Fruit fly (Drosophila melanogaster) whole organism, embryonic: ENCODE data around the gene CG17816.
A peak's percentile ranks its signal among the peaks of the same experiment; 100 is the strongest.

ENCODE experiments used
- Abd-B ChIP-seq: fragments of 200-800 bp; sonication (Bioruptor generic); optimal IDR thresholded peaks from 2 replicates; lab custom pipeline; 2018; ENCODE audit warnings: missing biosample characterization, mild to moderate bottlenecking, missing genetic modification characterization, moderate library complexity
- Atf3 ChIP-seq: fragments of 200-800 bp; sonication (Bioruptor generic); optimal IDR thresholded peaks from 3 replicates; lab custom pipeline; 2016; ENCODE audit warnings: missing biosample characterization, missing genetic modification characterization
- CG10959 ChIP-seq: fragments of 200-800 bp; sonication (Bioruptor generic); IDR thresholded peaks from 2 replicates; pipeline ENCODE4 v1.3.6; 2022; ENCODE audit warnings: missing biosample characterization, missing genetic modification characterization
- CG12104 ChIP-seq: fragments of 200-800 bp; sonication (Bioruptor generic); optimal IDR thresholded peaks from 3 replicates; lab custom pipeline; 2016; ENCODE audit warnings: missing biosample characterization, missing genetic modification characterization
- CG14014 ChIP-seq: fragments of 200-800 bp; sonication (Bioruptor generic); IDR thresholded peaks from 2 replicates; pipeline ENCODE4 v1.3.6; 2022; ENCODE audit warnings: missing biosample characterization, missing genetic modification characterization
- CG17361 ChIP-seq: fragments of 200-800 bp; sonication (Bioruptor generic); IDR thresholded peaks from 3 replicates; pipeline ENCODE4 v1.3.6; 2022; ENCODE audit warnings: missing biosample characterization, missing genetic modification characterization
- CG17385 ChIP-seq: fragments of 200-800 bp; sonication (Bioruptor generic); optimal IDR thresholded peaks from 3 replicates; lab custom pipeline; 2018; ENCODE audit warnings: missing biosample characterization, mild to moderate bottlenecking, missing genetic modification characterization
- CG18262 ChIP-seq: fragments of 200-800 bp; optimal IDR thresholded peaks from 3 replicates; lab custom pipeline; 2019; ENCODE audit warnings: missing biosample characterization, mild to moderate bottlenecking, missing genetic modification characterization, moderate library complexity
- CG2120 ChIP-seq: fragments of 200-800 bp; sonication (Bioruptor generic); optimal IDR thresholded peaks from 3 replicates; lab custom pipeline; 2016; ENCODE audit warnings: missing biosample characterization, missing genetic modification characterization
- CG2129 ChIP-seq: fragments of 200-800 bp; sonication (Bioruptor generic); IDR thresholded peaks from 2 replicates; pipeline ENCODE4 v1.3.6; 2022; ENCODE audit warnings: missing biosample characterization, missing genetic modification characterization; ENCODE audit not compliant: partially characterized antibody
- CG2199 ChIP-seq: fragments of 200-800 bp; sonication (Bioruptor generic); IDR thresholded peaks from 3 replicates; pipeline ENCODE4 v1.3.6; 2022; ENCODE audit warnings: missing biosample characterization, missing genetic modification characterization
- CG34422 ChIP-seq: fragments of 200-800 bp; sonication (Bioruptor generic); IDR thresholded peaks from 3 replicates; pipeline ENCODE4 v1.3.6; 2022; ENCODE audit warnings: missing biosample characterization, missing genetic modification characterization
- CG3838 ChIP-seq: fragments of 200-800 bp; sonication (Bioruptor generic); optimal IDR thresholded peaks from 3 replicates; lab custom pipeline; 2016; ENCODE audit warnings: missing biosample characterization, missing genetic modification characterization
- CG7556 ChIP-seq: fragments of 200-800 bp; sonication (Bioruptor generic); optimal IDR thresholded peaks from 2 replicates; lab custom pipeline; 2017; ENCODE audit warnings: missing biosample characterization, mild to moderate bottlenecking, missing genetic modification characterization
- CG7745 ChIP-seq: fragments of 200-800 bp; sonication (Bioruptor generic); optimal IDR thresholded peaks from 2 replicates; lab custom pipeline; 2018; ENCODE audit warnings: missing biosample characterization, mild to moderate bottlenecking, missing genetic modification characterization, moderate library complexity
- CG9876 ChIP-seq: fragments of 200-800 bp; sonication (Bioruptor generic); optimal IDR thresholded peaks from 2 replicates; lab custom pipeline; 2016; ENCODE audit warnings: missing biosample characterization, missing genetic modification characterization
- CoRest ChIP-seq: fragments of 200-800 bp; sonication (Bioruptor generic); optimal IDR thresholded peaks from 3 replicates; lab custom pipeline; 2018; ENCODE audit warnings: missing biosample characterization, mild to moderate bottlenecking, missing genetic modification characterization, moderate library complexity
- Deaf1 ChIP-seq: fragments of 200-800 bp; optimal IDR thresholded peaks from 3 replicates; lab custom pipeline; 2019; ENCODE audit warnings: missing biosample characterization, mild to moderate bottlenecking, missing genetic modification characterization, moderate library complexity
- Doc2 ChIP-seq: fragments of 200-800 bp; sonication (Bioruptor generic); IDR thresholded peaks from 2 replicates; pipeline ENCODE4 v1.3.6; 2022; ENCODE audit warnings: missing biosample characterization, missing genetic modification characterization
- GATAe ChIP-seq: fragments of 200-800 bp; sonication (Bioruptor generic); conservative IDR thresholded peaks from 2 replicates; pipeline ENCODE4 v1.3.6; 2022; ENCODE audit warnings: missing biosample characterization, missing genetic modification characterization
- Gug ChIP-seq: fragments of 200-800 bp; sonication (Bioruptor generic); IDR thresholded peaks from 4 replicates; pipeline ENCODE4 v1.3.6; 2022; ENCODE audit warnings: missing biosample characterization, missing genetic modification characterization
- HLH54F ChIP-seq: fragments of 200-800 bp; sonication (Bioruptor generic); optimal IDR thresholded peaks from 3 replicates; lab custom pipeline; 2016; ENCODE audit warnings: missing biosample characterization, missing genetic modification characterization
- Hmx ChIP-seq: fragments of 200-800 bp; sonication (Bioruptor generic); optimal IDR thresholded peaks from 2 replicates; lab custom pipeline; 2016; ENCODE audit warnings: missing biosample characterization, missing genetic modification characterization
- Kr ChIP-seq: fragments of 200-800 bp; sonication (Bioruptor generic); optimal IDR thresholded peaks from 2 replicates; lab custom pipeline; 2017; ENCODE audit warnings: missing biosample characterization, mild to moderate bottlenecking, missing genetic modification characterization
- Med ChIP-seq: fragments of 200-800 bp; sonication (Bioruptor generic); peaks from one replicate; lab custom pipeline; 2016; ENCODE audit warnings: missing biosample characterization, missing genetic modification characterization, mild to moderate bottlenecking, inconsistent platforms, moderate library complexity
- NK7.1 ChIP-seq: fragments of 200-800 bp; sonication (Bioruptor generic); optimal IDR thresholded peaks from 3 replicates; lab custom pipeline; 2016; ENCODE audit warnings: missing biosample characterization, missing genetic modification characterization
- Trl ChIP-seq, 3 experiments: fragments of >200 bp in 2 of 3; fragments of 200-800 bp in 1 of 3; sonication (Bioruptor generic) in 1 of 3; optimal IDR thresholded peaks; 2 replicates in 1 of 3; 3 replicates in 2 of 3; lab custom pipeline; 2016 to 2017; ENCODE audit warnings: missing biosample characterization in 1 of 3, missing genetic modification characterization in 1 of 3
- Xrp1 ChIP-seq: fragments of 200-800 bp; sonication (Bioruptor generic); IDR thresholded peaks from 2 replicates; pipeline ENCODE4 v1.3.6; 2022; ENCODE audit warnings: missing biosample characterization, missing genetic modification characterization
- YL-1 ChIP-seq: fragments of 200-800 bp; sonication (Bioruptor generic); optimal IDR thresholded peaks from 3 replicates; lab custom pipeline; 2017; ENCODE audit warnings: missing biosample characterization, mild to moderate bottlenecking, missing genetic modification characterization
- al ChIP-seq: fragments of 200-800 bp; sonication (Bioruptor generic); IDR thresholded peaks from 2 replicates; pipeline ENCODE4 v1.3.6; 2022; ENCODE audit warnings: missing biosample characterization, missing genetic modification characterization
- bbx ChIP-seq: fragments of 200-800 bp; sonication (Bioruptor generic); IDR thresholded peaks from 2 replicates; pipeline ENCODE4 v1.3.6; 2022; ENCODE audit warnings: missing biosample characterization, missing genetic modification characterization; ENCODE audit not compliant: partially characterized antibody
- br ChIP-seq: fragments of >200 bp; optimal IDR thresholded peaks from 2 replicates; lab custom pipeline; 2017
- chinmo ChIP-seq: fragments of 200-800 bp; sonication (Bioruptor generic); IDR thresholded peaks from 4 replicates; pipeline ENCODE4 v1.3.6; 2022; ENCODE audit warnings: missing biosample characterization, missing genetic modification characterization; ENCODE audit not compliant: partially characterized antibody
- danr ChIP-seq: fragments of 200-800 bp; sonication (Bioruptor generic); IDR thresholded peaks from 2 replicates; pipeline ENCODE4 v1.3.6; 2022; ENCODE audit warnings: missing biosample characterization, missing genetic modification characterization
- dpn ChIP-seq, 2 experiments: fragments of 200-800 bp; sonication (Bioruptor generic); optimal IDR thresholded peaks; 3 replicates each; lab custom pipeline; 2016; ENCODE audit warnings: missing biosample characterization in 2 of 2, missing genetic modification characterization in 2 of 2
- emc ChIP-seq: fragments of 200-800 bp; sonication (Bioruptor generic); optimal IDR thresholded peaks from 2 replicates; lab custom pipeline; 2016; ENCODE audit warnings: missing biosample characterization, missing genetic modification characterization
- ewg ChIP-seq: fragments of 200-800 bp; sonication (Bioruptor generic); optimal IDR thresholded peaks from 3 replicates; lab custom pipeline; 2017; ENCODE audit warnings: mild to moderate bottlenecking, missing biosample characterization, missing genetic modification reagents, missing genetic modification characterization
- eyg ChIP-seq: fragments of 200-800 bp; sonication (Bioruptor generic); optimal IDR thresholded peaks from 3 replicates; lab custom pipeline; 2016; ENCODE audit warnings: missing biosample characterization, missing genetic modification characterization
- hth ChIP-seq: fragments of >200 bp; optimal IDR thresholded peaks from 2 replicates; lab custom pipeline; 2017; ENCODE audit warnings: inconsistent platforms
- mam ChIP-seq: fragments of 200-800 bp; sonication (Bioruptor generic); optimal IDR thresholded peaks from 3 replicates; lab custom pipeline; 2016; ENCODE audit warnings: missing biosample characterization, missing genetic modification characterization
- pan ChIP-seq, 4 experiments: fragments of >200 bp in 3 of 4; fragments of 200-800 bp in 1 of 4; sonication (Bioruptor generic) in 1 of 4; optimal IDR thresholded peaks in 3 of 4; IDR thresholded peaks in 1 of 4; 2 replicates each; pipeline versions ENCODE4 v1.3.6 to Lab custom; 2017 to 2022; ENCODE audit warnings: missing biosample characterization in 2 of 4, missing genetic modification characterization in 2 of 4, mixed read lengths in 1 of 4
- pros ChIP-seq: fragments of 200-800 bp; sonication (Bioruptor generic); optimal IDR thresholded peaks from 3 replicates; lab custom pipeline; 2019; ENCODE audit warnings: missing biosample characterization, mild to moderate bottlenecking, missing genetic modification characterization, moderate library complexity
- psq ChIP-seq: fragments of 200-800 bp; sonication (Bioruptor generic); optimal IDR thresholded peaks from 2 replicates; lab custom pipeline; 2017; ENCODE audit warnings: missing biosample characterization, missing genetic modification characterization
- schlank ChIP-seq: fragments of 200-800 bp; sonication (Bioruptor generic); optimal IDR thresholded peaks from 2 replicates; lab custom pipeline; 2018; ENCODE audit warnings: missing biosample characterization, mild to moderate bottlenecking, missing genetic modification characterization
- sens ChIP-seq: fragments of 200-800 bp; sonication (Bioruptor generic); peaks from one replicate; lab custom pipeline; 2016; ENCODE audit warnings: missing biosample characterization, missing genetic modification characterization
- stc ChIP-seq: fragments of 200-800 bp; sonication (Bioruptor generic); IDR thresholded peaks from 2 replicates; pipeline ENCODE4 v1.3.6; 2022; ENCODE audit warnings: missing biosample characterization, missing genetic modification characterization
- sug ChIP-seq: fragments of 200-800 bp; optimal IDR thresholded peaks from 2 replicates; lab custom pipeline; 2019; ENCODE audit warnings: missing biosample characterization, mild to moderate bottlenecking, missing genetic modification characterization, moderate library complexity
- tin ChIP-seq: fragments of 200-800 bp; sonication (Bioruptor generic); optimal IDR thresholded peaks from 3 replicates; lab custom pipeline; 2016; ENCODE audit warnings: missing biosample characterization, missing genetic modification characterization
- trh ChIP-seq: fragments of 200-800 bp; sonication (Bioruptor generic); optimal IDR thresholded peaks from 2 replicates; lab custom pipeline; 2016; ENCODE audit warnings: missing biosample characterization, missing genetic modification characterization

Gene CG17816

dm6 chr3R:7813981-7814529 lies 72.5 kb downstream of the CG17816 start, which contains the start of gene CG34384 (continued):
- TF ChIP-seq danr (no peak), pan (optimal IDR thresholded peaks at IDR 0.05; lab: Kevin White, UChicago) (no peak), pan (GFP tag; optimal IDR thresholded peaks at IDR 0.05 in 1 of 2, IDR thresholded peaks at IDR 0.05 in 1 of 2) (no peak), Kr (GFP tag; lab: Kevin White, UChicago) (no peak), CG10959 (no peak), hth (no peak), CG34422 (GFP tag; lab: Robert Waterston, UW) (0 out of 3 replicates have a peak, but pooled peaks have one; percentile 25), eyg (GFP tag; lab: Kevin White, UChicago) (no peak), HLH54F (GFP tag; lab: Kevin White, UChicago) (peak; percentile 27), Hmx (GFP tag; lab: Kevin White, UChicago) (no peak), chinmo (GFP tag; lab: Robert Waterston, UW) (no peak), br (lab: Kevin White, UChicago) (no peak), Xrp1 (peak; percentile 57; the same call in 1 of the 2 replicates), dpn (GFP tag; optimal IDR thresholded peaks at IDR 0.05; lab: Kevin White, UChicago) (peak; percentile 36 to 54), emc (peak; percentile 34), tin (peak; percentile 67), CoRest (tag; lab: Kevin White, UChicago) (peak; percentile 70), ewg (GFP tag; lab: Kevin White, UChicago) (peak; percentile 2), mam (GFP tag; lab: Kevin White, UChicago) (peak; percentile 52), al (no peak), trh (GFP tag; lab: Kevin White, UChicago) (no peak), CG14014 (GFP tag; lab: Robert Waterston, UW) (0 out of 2 replicates have a peak, but pooled peaks have one; percentile 11), GATAe (GFP tag; lab: Robert Waterston, UW) (no peak), CG12104 (GFP tag; lab: Kevin White, UChicago) (peak; percentile 72), CG9876 (GFP tag; lab: Kevin White, UChicago) (no peak), sens (peak; percentile 88), CG7745 (tag; lab: Kevin White, UChicago) (no peak), Doc2 (GFP tag; lab: Robert Waterston, UW) (no peak), CG17361 (GFP tag; lab: Robert Waterston, UW) (peak; percentile 87), schlank (tag; lab: Kevin White, UChicago) (no peak), Deaf1 (peak; percentile 89), sug (peak; percentile 59), CG2129 (GFP tag; lab: Robert Waterston, UW) (no peak), bbx (no peak), CG3838 (no peak), CG7556 (GFP tag; lab: Kevin White, UChicago) (peak; percentile 93)

dm6 chr3R:7813518-7813917 lies 73.0 kb downstream of the CG17816 start:
- TF ChIP-seq NK7.1 (GFP tag; lab: Kevin White, UChicago) = no peak
- TF ChIP-seq CG17385 = no peak
- peak; percentile 48 for TF ChIP-seq Deaf1
- no peak for TF ChIP-seq pros (GFP tag; lab: Kevin White, UChicago)
- TF ChIP-seq CG2199 (GFP tag; lab: Robert Waterston, UW) = no peak
- TF ChIP-seq Atf3 (GFP tag; lab: Kevin White, UChicago) = no peak
- TF ChIP-seq Trl (optimal IDR thresholded peaks at IDR 0.05; lab: Kevin White, UChicago) = peak; percentile 33 to 48
- TF ChIP-seq Trl (GFP tag; optimal IDR thresholded peaks at IDR 0.05; lab: Kevin White, UChicago) = no peak
- TF ChIP-seq CG18262 = no peak
- no peak for TF ChIP-seq stc (GFP tag; lab: Robert Waterston, UW)
- peak; percentile 73 for TF ChIP-seq psq (GFP tag; lab: Kevin White, UChicago)
- TF ChIP-seq YL-1 (GFP tag; lab: Kevin White, UChicago) = no peak
- TF ChIP-seq Gug (GFP tag; lab: Robert Waterston, UW) = no peak
- TF ChIP-seq Med (GFP tag; lab: Kevin White, UChicago) = no peak
- TF ChIP-seq CG2120 (GFP tag; lab: Kevin White, UChicago) = no peak
- TF ChIP-seq Abd-B (GFP tag; lab: Kevin White, UChicago) = no peak
